Worm (Caenorhabditis elegans) whole organism, L4 larva: ENCODE measurements around the gene try-9.

Experiments used
- D1046.2 ChIP-seq: fragments of 200-800 bp; sonication (Bioruptor generic); IDR thresholded peaks from 2 replicates; pipeline ENCODE4 v1.3.6; 2022; ENCODE audit warnings: missing genetic modification characterization, missing compliant biosample characterization
- F26F4.8 ChIP-seq: fragments of 200-800 bp; sonication (Bioruptor generic); conservative IDR thresholded peaks from 2 replicates; pipeline ENCODE4 v1.3.6; 2022; ENCODE audit warnings: missing genetic modification characterization, missing compliant biosample characterization
- F49E8.2 ChIP-seq: sonication (generic microtip); optimal IDR thresholded peaks from 2 replicates; lab custom pipeline; 2016; ENCODE audit warnings: missing compliant biosample characterization, mild to moderate bottlenecking, missing genetic modification characterization, borderline replicate concordance
- R02D3.7 ChIP-seq: fragments of 150-350 bp; sonication (generic microtip); optimal IDR thresholded peaks from 3 replicates; lab custom pipeline; 2014; ENCODE audit warnings: missing biosample characterization, missing genetic modification characterization
- Y105C5A.15 ChIP-seq: fragments of 200-800 bp; sonication (Bioruptor generic); IDR thresholded peaks from 2 replicates; pipeline ENCODE4 v1.3.6; 2022; ENCODE audit warnings: missing genetic modification characterization, missing compliant biosample characterization
- Y48G9A.11 ChIP-seq: fragments of 200-800 bp; sonication (Bioruptor generic); IDR thresholded peaks from 2 replicates; pipeline ENCODE4 v1.3.6; 2022; ENCODE audit warnings: missing genetic modification reagents, missing genetic modification characterization, missing compliant biosample characterization
- aha-1 ChIP-seq: fragments of 150-350 bp; peaks from one replicate; lab custom pipeline; 2014; ENCODE audit warnings: missing biosample characterization, missing genetic modification characterization
- ceh-28 ChIP-seq: fragments of 150-350 bp; optimal IDR thresholded peaks from 2 replicates; lab custom pipeline; 2014; ENCODE audit warnings: missing biosample characterization, missing genetic modification reagents, missing genetic modification characterization
- ceh-44 ChIP-seq: fragments of 200-800 bp; sonication (Bioruptor generic); IDR thresholded peaks from 2 replicates; pipeline ENCODE4 v1.3.6; 2022; ENCODE audit warnings: missing genetic modification reagents, missing genetic modification characterization, missing compliant biosample characterization
- ctbp-1 ChIP-seq: fragments of 200-800 bp; sonication (Bioruptor generic); IDR thresholded peaks from 2 replicates; pipeline ENCODE4 v1.3.6; 2022; ENCODE audit warnings: missing genetic modification reagents, missing genetic modification characterization, missing compliant biosample characterization
- daf-19 ChIP-seq: fragments of 200-800 bp; sonication (Bioruptor generic); conservative IDR thresholded peaks from 2 replicates; pipeline ENCODE4 v1.3.6; 2022; ENCODE audit warnings: missing genetic modification characterization, missing compliant biosample characterization
- daf-8 ChIP-seq: fragments of 200-800 bp; sonication (Bioruptor generic); IDR thresholded peaks from 2 replicates; pipeline ENCODE4 v1.3.6; 2022; ENCODE audit warnings: missing genetic modification characterization, missing compliant biosample characterization
- dmd-6 ChIP-seq: fragments of 200-800 bp; sonication (Bioruptor generic); IDR thresholded peaks from 2 replicates; pipeline ENCODE4 v1.3.6; 2022; ENCODE audit warnings: missing genetic modification reagents, missing genetic modification characterization, missing compliant biosample characterization
- dmd-8 ChIP-seq: fragments of 200-800 bp; sonication (Bioruptor generic); IDR thresholded peaks from 2 replicates; pipeline ENCODE4 v1.3.6; 2022; ENCODE audit warnings: missing genetic modification characterization, missing compliant biosample characterization
- dpl-1 ChIP-seq: fragments of 150-350 bp; optimal IDR thresholded peaks from 2 replicates; lab custom pipeline; 2014; ENCODE audit warnings: missing biosample characterization, missing genetic modification reagents, missing genetic modification characterization
- duxl-1 ChIP-seq: sonication (generic microtip); optimal IDR thresholded peaks from 2 replicates; lab custom pipeline; 2016; ENCODE audit warnings: mild to moderate bottlenecking, missing genetic modification characterization, moderate library complexity, missing compliant biosample characterization; ENCODE audit not compliant: poor library complexity
- fkh-10 ChIP-seq: fragments of 150-350 bp; optimal IDR thresholded peaks from 2 replicates; lab custom pipeline; 2014; ENCODE audit warnings: missing biosample characterization, missing genetic modification reagents, missing genetic modification characterization
- hif-1 ChIP-seq, 2 experiments: sonication (generic microtip); optimal IDR thresholded peaks; 2 replicates each; lab custom pipeline; 2016 to 2017; ENCODE audit warnings: missing compliant biosample characterization in 2 of 2, missing genetic modification characterization in 2 of 2, missing genetic modification reagents in 2 of 2, missing genotype in 2 of 2, mild to moderate bottlenecking in 1 of 2
- hlh-11 ChIP-seq: fragments of 200-800 bp; sonication (Bioruptor generic); optimal IDR thresholded peaks from 2 replicates; lab custom pipeline; 2018; ENCODE audit warnings: mild to moderate bottlenecking, missing genetic modification characterization, missing compliant biosample characterization
- lim-7 ChIP-seq: fragments of 200-800 bp; sonication (Bioruptor generic); IDR thresholded peaks from 2 replicates; pipeline ENCODE4 v1.3.6; 2022; ENCODE audit warnings: missing genetic modification characterization, missing compliant biosample characterization
- lin-1 ChIP-seq: fragments of 200-800 bp; sonication (Bioruptor generic); IDR thresholded peaks from 2 replicates; pipeline ENCODE4 v1.3.6; 2022; ENCODE audit warnings: missing genetic modification reagents, missing genetic modification characterization, missing compliant biosample characterization
- lin-29 ChIP-seq: fragments of 200-800 bp; sonication (Bioruptor generic); IDR thresholded peaks from 2 replicates; pipeline ENCODE4 v1.3.6; 2022; ENCODE audit warnings: missing genetic modification reagents, missing genetic modification characterization, missing compliant biosample characterization
- lin-38 ChIP-seq: fragments of 200-800 bp; sonication (Bioruptor generic); IDR thresholded peaks from 2 replicates; pipeline ENCODE4 v1.3.6; 2022; ENCODE audit warnings: missing genetic modification reagents, missing genetic modification characterization, missing compliant biosample characterization
- mes-2 ChIP-seq: sonication (generic microtip); optimal IDR thresholded peaks from 2 replicates; lab custom pipeline; 2016; ENCODE audit warnings: missing genotype, mild to moderate bottlenecking, missing genetic modification characterization, missing compliant biosample characterization; ENCODE audit not compliant: poor library complexity, severe bottlenecking
- mxl-2 ChIP-seq: fragments of 200-800 bp; sonication (Bioruptor generic); conservative IDR thresholded peaks from 2 replicates; pipeline ENCODE4 v1.3.6; 2022; ENCODE audit warnings: missing genetic modification reagents, missing genetic modification characterization, missing compliant biosample characterization
- nhr-10 ChIP-seq: fragments of 150-350 bp; optimal IDR thresholded peaks from 2 replicates; lab custom pipeline; 2014; ENCODE audit warnings: missing biosample characterization, missing genetic modification characterization
- nhr-102 ChIP-seq: sonication (generic microtip); optimal IDR thresholded peaks from 2 replicates; lab custom pipeline; 2016; ENCODE audit warnings: mild to moderate bottlenecking, missing genetic modification characterization, moderate library complexity, missing compliant biosample characterization
- nhr-111 ChIP-seq: fragments of 200-800 bp; sonication (Bioruptor generic); optimal IDR thresholded peaks from 2 replicates; lab custom pipeline; 2018; ENCODE audit warnings: mild to moderate bottlenecking, missing genetic modification characterization, missing compliant biosample characterization
- nhr-25 ChIP-seq: sonication (generic microtip); optimal IDR thresholded peaks from 2 replicates; lab custom pipeline; 2017; ENCODE audit warnings: missing genetic modification characterization, mild to moderate bottlenecking, missing compliant biosample characterization, antibody characterized with exemption, moderate library complexity, borderline replicate concordance; ENCODE audit not compliant: insufficient read depth
- nhr-41 ChIP-seq: fragments of 200-800 bp; sonication (Bioruptor generic); IDR thresholded peaks from 2 replicates; pipeline ENCODE4 v1.3.6; 2022; ENCODE audit warnings: missing genetic modification reagents, missing genetic modification characterization, missing compliant biosample characterization
- nhr-48 ChIP-seq: sonication (generic microtip); optimal IDR thresholded peaks from 2 replicates; lab custom pipeline; 2016; ENCODE audit warnings: mild to moderate bottlenecking, missing genetic modification characterization, missing compliant biosample characterization
- nhr-6 ChIP-seq: fragments of 150-350 bp; optimal IDR thresholded peaks from 2 replicates; lab custom pipeline; 2014; ENCODE audit warnings: missing biosample characterization, missing genetic modification characterization
- rbr-2 ChIP-seq: sonication (generic microtip); optimal IDR thresholded peaks from 2 replicates; lab custom pipeline; 2016; ENCODE audit warnings: missing genotype, missing genetic modification characterization, missing compliant biosample characterization
- saeg-2 ChIP-seq: fragments of 200-800 bp; sonication (Bioruptor generic); IDR thresholded peaks from 2 replicates; pipeline ENCODE4 v1.3.6; 2022; ENCODE audit warnings: missing genetic modification reagents, missing genetic modification characterization, missing compliant biosample characterization
- sdz-12 ChIP-seq: fragments of 200-800 bp; sonication (Bioruptor generic); optimal IDR thresholded peaks from 2 replicates; lab custom pipeline; 2018; ENCODE audit warnings: mild to moderate bottlenecking, missing genetic modification characterization, missing compliant biosample characterization
- set-16 ChIP-seq: fragments of 200-800 bp; sonication (Bioruptor generic); IDR thresholded peaks from 2 replicates; pipeline ENCODE4 v1.3.6; 2022; ENCODE audit warnings: missing genetic modification reagents, missing genetic modification characterization, missing compliant biosample characterization
- skn-1 ChIP-seq: fragments of 150-350 bp; optimal IDR thresholded peaks from 2 replicates; lab custom pipeline; 2014; ENCODE audit warnings: missing biosample characterization, missing genetic modification characterization
- spr-1 ChIP-seq: sonication (generic microtip); optimal IDR thresholded peaks from 2 replicates; lab custom pipeline; 2016; ENCODE audit warnings: mild to moderate bottlenecking, missing genetic modification characterization, missing compliant biosample characterization
- tag-97 ChIP-seq: fragments of 200-800 bp; sonication (Bioruptor generic); IDR thresholded peaks from 2 replicates; pipeline ENCODE4 v1.3.6; 2022; ENCODE audit warnings: missing genetic modification characterization, missing compliant biosample characterization
- unc-39 ChIP-seq: sonication (generic microtip); optimal IDR thresholded peaks from 2 replicates; lab custom pipeline; 2017; ENCODE audit warnings: missing biosample characterization, missing genetic modification characterization
- unc-62 ChIP-seq, 3 experiments: fragments of 150-350 bp in 1 of 3; sonication (generic microtip); optimal IDR thresholded peaks in 2 of 3; peaks in 1 of 3; 1 replicate in 1 of 3; 2 replicates in 2 of 3; lab custom pipeline; 2014 to 2017; ENCODE audit warnings: missing biosample characterization in 3 of 3, missing genetic modification characterization in 3 of 3, missing genetic modification reagents in 3 of 3, missing genotype in 1 of 3
- vab-7 ChIP-seq: fragments of 200-800 bp; sonication (Bioruptor generic); IDR thresholded peaks from 2 replicates; pipeline ENCODE4 v1.3.6; 2022; ENCODE audit warnings: missing genetic modification reagents, missing genetic modification characterization, missing compliant biosample characterization
- zip-11 ChIP-seq: fragments of 200-800 bp; sonication (Bioruptor generic); IDR thresholded peaks from 2 replicates; pipeline ENCODE4 v1.3.6; 2022; ENCODE audit warnings: missing genetic modification characterization, missing compliant biosample characterization

The try-9 gene

DNA sequence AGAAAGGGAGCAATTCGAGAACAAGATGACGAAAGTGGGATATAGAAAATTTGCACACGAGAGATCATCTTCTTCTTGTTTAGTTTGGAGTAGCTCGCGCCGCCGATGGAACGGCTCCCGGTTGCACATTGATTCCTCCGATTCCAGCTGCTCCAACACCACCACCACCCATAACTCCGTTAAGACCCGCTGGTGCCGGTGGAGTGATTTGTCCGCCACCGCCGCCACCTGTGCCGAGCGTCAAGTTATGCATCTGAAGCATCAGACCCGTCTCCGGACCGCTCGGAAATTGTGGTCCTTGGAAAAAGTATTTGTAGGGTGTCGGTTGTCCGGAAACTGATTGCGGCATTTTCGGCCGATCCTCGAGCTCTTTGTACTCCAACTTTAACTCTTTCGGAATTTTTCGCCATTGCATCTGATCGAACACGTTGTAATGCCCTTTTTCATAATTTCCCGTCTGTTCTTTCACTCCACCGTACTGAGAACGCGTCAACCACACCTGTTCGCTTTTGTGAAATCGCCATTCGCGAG lies 4.9 kb downstream of the try-9 start (continued):
- TF ChIP-seq dmd-8 (GFP tag; lab: Robert Waterston, UW) (no peak), tag-97 (GFP tag; lab: Robert Waterston, UW) (no peak), mxl-2 (GFP tag; lab: Robert Waterston, UW) (no peak), F49E8.2 (tag; lab: Kevin White, UChicago) (no peak), lin-1 (GFP tag; lab: Robert Waterston, UW) (no peak), rbr-2 (tag; lab: Kevin White, UChicago) (no peak), nhr-41 (GFP tag; lab: Robert Waterston, UW) (no peak), duxl-1 (tag; lab: Kevin White, UChicago) (no peak), ctbp-1 (no peak), aha-1 (peak; percentile 70), zip-11 (GFP tag; lab: Robert Waterston, UW) (no peak), Y48G9A.11 (no peak)

ce11 chrII:4374885-4375284 lies 6.9 kb downstream of the try-9 start:
- TF ChIP-seq lim-7 (GFP tag; lab: Robert Waterston, UW): no peak
- TF ChIP-seq D1046.2: 0 out of 2 replicates have a peak, but pooled peaks have one; percentile 29
- no peak for TF ChIP-seq mes-2 (tag; lab: Kevin White, UChicago)
- TF ChIP-seq, all 104 proteins: peak for 1

DNA sequence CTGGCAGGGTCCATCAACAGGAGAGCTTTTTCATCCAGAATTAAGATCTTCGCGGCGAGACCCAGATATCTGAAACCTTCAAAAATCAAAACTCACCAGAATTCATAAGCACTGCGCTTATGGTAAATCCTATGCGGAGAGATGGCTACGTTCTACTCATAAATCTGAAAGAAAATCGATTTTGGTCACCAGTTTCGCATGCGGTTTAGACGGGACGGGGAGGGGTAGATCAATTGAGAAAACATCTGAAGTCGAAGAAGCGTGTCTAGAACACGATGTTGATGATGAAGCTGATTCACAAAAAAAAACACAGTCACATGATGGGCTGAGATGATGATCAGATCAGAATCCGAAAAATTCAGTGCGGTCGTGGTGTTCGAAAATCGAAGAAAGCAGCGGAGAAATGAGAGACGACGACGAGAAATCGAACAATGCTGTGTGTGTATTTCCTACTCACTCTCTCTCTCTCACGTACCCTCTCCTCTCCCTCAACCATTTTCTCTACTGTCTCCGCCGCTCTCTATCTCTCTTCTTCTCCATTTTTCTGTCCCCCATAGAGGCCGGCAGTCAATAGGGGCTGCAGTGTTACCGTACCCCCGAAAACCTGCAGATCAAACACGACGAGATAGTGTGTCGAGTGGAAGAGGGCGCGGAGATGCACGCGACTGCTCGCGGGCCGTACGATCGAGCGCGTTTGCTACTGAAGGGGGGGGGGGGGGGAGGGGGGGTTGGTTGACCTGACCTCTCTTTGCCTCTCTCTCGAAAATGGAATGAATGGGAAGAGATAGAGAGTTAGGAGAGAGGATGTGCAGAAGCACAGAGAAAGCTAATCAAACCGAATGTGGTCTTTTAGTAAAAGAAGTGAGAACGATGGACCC lies 8.5 kb downstream of the try-9 start, which contains the start of gene ntl-2:
TSS of gene ntl-2 (minus strand) at position 171 of the 878 bp plus-strand sequence.
- TF ChIP-seq vab-7 (GFP tag; lab: Robert Waterston, UW) (peak; percentile 74), ceh-28 (peak; percentile 71), nhr-48 (tag; lab: Kevin White, UChicago) (peak; percentile 77), sdz-12 (GFP tag; lab: Kevin White, UChicago) (peak; percentile 61), daf-8 (GFP tag; lab: Robert Waterston, UW) (0 out of 2 replicates have a peak, but pooled peaks have one; percentile 44), dmd-6 (GFP tag; lab: Robert Waterston, UW) (peak; percentile 90), hif-1 (tag; optimal IDR thresholded peaks at IDR 0.05; lab: Kevin White, UChicago) (peak; percentile 20 to 95), hlh-11 (tag; lab: Kevin White, UChicago) (peak; percentile 99), fkh-10 (GFP tag; lab: Kevin White, UChicago) (peak; percentile 59), daf-19 (GFP tag; lab: Robert Waterston, UW) (no peak), ctbp-1 (peak; percentile 93), F49E8.2 (tag; lab: Kevin White, UChicago) (no peak), saeg-2 (GFP tag; lab: Robert Waterston, UW) (peak; percentile 86), nhr-111 (GFP tag; lab: Kevin White, UChicago) (no peak), nhr-102 (tag; lab: Kevin White, UChicago) (peak; percentile 79), unc-62 (GFP tag; optimal IDR thresholded peaks at IDR 0.05 in 1 of 2; lab: Kevin White, UChicago) (peak in 1 of 2 experiments; percentile 96), unc-62 (tag; optimal IDR thresholded peaks at IDR 0.05; lab: Kevin White, UChicago) (no peak), Y105C5A.15 (GFP tag; lab: Robert Waterston, UW) (no peak), tag-97 (GFP tag; lab: Robert Waterston, UW) (no peak), lin-29 (GFP tag; lab: Robert Waterston, UW) (0 out of 2 replicates have a peak, but pooled peaks have one; percentile 41), R02D3.7 (no peak), Y48G9A.11 (no peak), skn-1 (tag; lab: Kevin White, UChicago) (no peak), F26F4.8 (GFP tag; lab: Robert Waterston, UW) (no peak), nhr-6 (peak; percentile 96), nhr-25 (tag; lab: Kevin White, UChicago) (peak; percentile 90), unc-39 (tag; lab: Kevin White, UChicago) (no peak), set-16 (peak; percentile 100), ceh-44 (peak; percentile 77), spr-1 (tag; lab: Kevin White, UChicago) (peak; percentile 86), lin-38 (peak; percentile 95), dpl-1 (GFP tag; lab: Kevin White, UChicago) (peak; percentile 77), nhr-10 (tag; lab: Kevin White, UChicago) (peak; percentile 14)
